Fruit fly (Drosophila melanogaster) whole organism, embryonic: ENCODE results near the gene Ythdf.

Source experiments
- Atf3 ChIP-seq: fragments of 200-800 bp; sonication (Bioruptor generic); optimal IDR thresholded peaks from 3 replicates; lab custom pipeline; 2016; ENCODE audit warnings: missing biosample characterization, missing genetic modification characterization
- Awh ChIP-seq: fragments of 200-800 bp; sonication (Bioruptor generic); IDR thresholded peaks from 2 replicates; pipeline ENCODE4, ENCODE4 v1.3.6; 2022; ENCODE audit warnings: missing biosample characterization, missing genetic modification characterization
- CG11247 ChIP-seq: fragments of 200-800 bp; sonication (Bioruptor generic); IDR thresholded peaks from 2 replicates; pipeline ENCODE4 v1.3.6; 2022; ENCODE audit warnings: missing biosample characterization, missing genetic modification characterization
- CG12155 ChIP-seq: fragments of 200-800 bp; sonication (Bioruptor generic); optimal IDR thresholded peaks from 3 replicates; lab custom pipeline; 2016; ENCODE audit warnings: missing biosample characterization, missing genetic modification characterization
- CG13296 ChIP-seq: fragments of 200-800 bp; sonication (Bioruptor generic); optimal IDR thresholded peaks from 3 replicates; lab custom pipeline; 2018; ENCODE audit warnings: missing biosample characterization, mild to moderate bottlenecking, missing genetic modification characterization
- CG14050 ChIP-seq: fragments of 200-800 bp; sonication (Bioruptor generic); IDR thresholded peaks from 3 replicates; pipeline ENCODE4 v1.3.6; 2022; ENCODE audit warnings: missing biosample characterization, missing genetic modification characterization
- CG14710 ChIP-seq: fragments of 200-800 bp; sonication (Bioruptor generic); optimal IDR thresholded peaks from 3 replicates; lab custom pipeline; 2019; ENCODE audit warnings: missing biosample characterization, mild to moderate bottlenecking, missing genetic modification characterization, moderate library complexity
- CG1603 ChIP-seq: fragments of 200-800 bp; sonication (Bioruptor generic); optimal IDR thresholded peaks from 2 replicates; lab custom pipeline; 2019; ENCODE audit warnings: missing biosample characterization, mild to moderate bottlenecking, missing genetic modification characterization, moderate library complexity
- CG18764 ChIP-seq: fragments of 200-800 bp; sonication (Bioruptor generic); optimal IDR thresholded peaks from 3 replicates; lab custom pipeline; 2016; ENCODE audit warnings: missing biosample characterization, missing genetic modification characterization
- CG2199 ChIP-seq: fragments of 200-800 bp; sonication (Bioruptor generic); IDR thresholded peaks from 3 replicates; pipeline ENCODE4 v1.3.6; 2022; ENCODE audit warnings: missing biosample characterization, missing genetic modification characterization
- CG33557 ChIP-seq: fragments of 200-800 bp; sonication (Bioruptor generic); optimal IDR thresholded peaks from 2 replicates; lab custom pipeline; 2019; ENCODE audit warnings: missing biosample characterization, mild to moderate bottlenecking, missing genetic modification characterization, moderate library complexity
- CG34376 ChIP-seq: fragments of 200-800 bp; sonication (Bioruptor generic); optimal IDR thresholded peaks from 2 replicates; lab custom pipeline; 2018; ENCODE audit warnings: missing biosample characterization, mild to moderate bottlenecking, missing genetic modification characterization
- CG6175 ChIP-seq: fragments of 200-800 bp; sonication (Bioruptor generic); IDR thresholded peaks from 3 replicates; pipeline ENCODE4 v1.3.6; 2022; ENCODE audit warnings: missing biosample characterization, missing genetic modification characterization
- CG6689 ChIP-seq: fragments of 200-800 bp; sonication (Bioruptor generic); IDR thresholded peaks from 2 replicates; pipeline ENCODE4 v1.3.6; 2022; ENCODE audit warnings: missing biosample characterization, missing genetic modification characterization
- CG7745 ChIP-seq: fragments of 200-800 bp; sonication (Bioruptor generic); optimal IDR thresholded peaks from 2 replicates; lab custom pipeline; 2018; ENCODE audit warnings: missing biosample characterization, mild to moderate bottlenecking, missing genetic modification characterization, moderate library complexity
- CG7987 ChIP-seq: fragments of 200-800 bp; sonication (Bioruptor generic); optimal IDR thresholded peaks from 2 replicates; lab custom pipeline; 2018; ENCODE audit warnings: missing biosample characterization, mild to moderate bottlenecking, missing genetic modification characterization, moderate library complexity
- CG9609 ChIP-seq: fragments of 200-800 bp; sonication (Bioruptor generic); optimal IDR thresholded peaks from 3 replicates; lab custom pipeline; 2016; ENCODE audit warnings: missing biosample characterization, missing genetic modification characterization
- CoRest ChIP-seq: fragments of 200-800 bp; sonication (Bioruptor generic); optimal IDR thresholded peaks from 3 replicates; lab custom pipeline; 2018; ENCODE audit warnings: missing biosample characterization, mild to moderate bottlenecking, missing genetic modification characterization, moderate library complexity
- Dbx ChIP-seq: fragments of 200-800 bp; sonication (Bioruptor generic); IDR thresholded peaks from 3 replicates; pipeline ENCODE4 v1.3.6; 2022; ENCODE audit warnings: missing biosample characterization, missing genetic modification characterization
- Fer3 ChIP-seq: fragments of 200-800 bp; sonication (Bioruptor generic); optimal IDR thresholded peaks from 2 replicates; lab custom pipeline; 2018; ENCODE audit warnings: missing biosample characterization, mild to moderate bottlenecking, missing genetic modification characterization, moderate library complexity
- HLH4C ChIP-seq: fragments of 200-800 bp; sonication (Bioruptor generic); IDR thresholded peaks from 3 replicates; pipeline ENCODE4 v1.3.6; 2022; ENCODE audit warnings: missing biosample characterization, missing genetic modification characterization; ENCODE audit not compliant: partially characterized antibody
- Hsf ChIP-seq: fragments of 200-800 bp; sonication (Bioruptor generic); optimal IDR thresholded peaks from 3 replicates; lab custom pipeline; 2016; ENCODE audit warnings: missing biosample characterization, missing genetic modification characterization
- Myb ChIP-seq: fragments of 200-800 bp; sonication (Bioruptor generic); optimal IDR thresholded peaks from 2 replicates; lab custom pipeline; 2016; ENCODE audit warnings: missing biosample characterization, missing genetic modification characterization
- Nf-YA ChIP-seq: fragments of 200-800 bp; sonication (Bioruptor generic); IDR thresholded peaks from 2 replicates; pipeline ENCODE4 v1.3.6; 2022; ENCODE audit warnings: missing biosample characterization, missing genetic modification characterization
- Nf-YC ChIP-seq: fragments of 200-800 bp; optimal IDR thresholded peaks from 3 replicates; lab custom pipeline; 2019; ENCODE audit warnings: missing biosample characterization, mild to moderate bottlenecking, missing genetic modification characterization, moderate library complexity
- Oli ChIP-seq: fragments of 200-800 bp; sonication (Bioruptor generic); optimal IDR thresholded peaks from 2 replicates; lab custom pipeline; 2018; ENCODE audit warnings: missing biosample characterization, mild to moderate bottlenecking, missing genetic modification characterization, moderate library complexity
- Ssrp ChIP-seq: fragments of 200-800 bp; sonication (Bioruptor generic); optimal IDR thresholded peaks from 2 replicates; lab custom pipeline; 2018; ENCODE audit warnings: missing biosample characterization, mild to moderate bottlenecking, missing genetic modification characterization, moderate library complexity
- amos ChIP-seq: fragments of 200-800 bp; sonication (Bioruptor generic); IDR thresholded peaks from 2 replicates; pipeline ENCODE4 v1.3.6; 2022; ENCODE audit warnings: missing biosample characterization, missing genetic modification characterization; ENCODE audit not compliant: partially characterized antibody
- bbx ChIP-seq: fragments of 200-800 bp; sonication (Bioruptor generic); IDR thresholded peaks from 2 replicates; pipeline ENCODE4 v1.3.6; 2022; ENCODE audit warnings: missing biosample characterization, missing genetic modification characterization; ENCODE audit not compliant: partially characterized antibody
- bigmax ChIP-seq: fragments of 200-800 bp; sonication (Bioruptor generic); optimal IDR thresholded peaks from 2 replicates; lab custom pipeline; 2018; ENCODE audit warnings: missing biosample characterization, mild to moderate bottlenecking, missing genetic modification characterization
- br ChIP-seq: fragments of >200 bp; optimal IDR thresholded peaks from 2 replicates; lab custom pipeline; 2017
- disco-r ChIP-seq: fragments of 200-800 bp; sonication (Bioruptor generic); optimal IDR thresholded peaks from 2 replicates; lab custom pipeline; 2016; ENCODE audit warnings: missing biosample characterization, missing genetic modification characterization
- dpn ChIP-seq, 2 experiments: fragments of 200-800 bp; sonication (Bioruptor generic); optimal IDR thresholded peaks; 3 replicates each; lab custom pipeline; 2016; ENCODE audit warnings: missing biosample characterization in 2 of 2, missing genetic modification characterization in 2 of 2
- gcm ChIP-seq: fragments of 200-800 bp; sonication (Bioruptor generic); optimal IDR thresholded peaks from 2 replicates; lab custom pipeline; 2019; ENCODE audit warnings: missing biosample characterization, mild to moderate bottlenecking, missing genetic modification characterization, moderate library complexity
- h ChIP-seq: fragments of >200 bp; optimal IDR thresholded peaks from 2 replicates; lab custom pipeline; 2017
- ham ChIP-seq: fragments of 200-800 bp; sonication (Bioruptor generic); IDR thresholded peaks from 2 replicates; pipeline ENCODE4 v1.3.6; 2022; ENCODE audit warnings: missing biosample characterization, missing genetic modification characterization
- hb ChIP-seq: fragments of 200-800 bp; sonication (Bioruptor generic); IDR thresholded peaks from 3 replicates; pipeline ENCODE4 v1.3.6; 2022; ENCODE audit warnings: missing biosample characterization, missing genetic modification characterization; ENCODE audit not compliant: partially characterized antibody
- ken ChIP-seq: fragments of 200-800 bp; sonication (Bioruptor generic); IDR thresholded peaks from 3 replicates; pipeline ENCODE4 v1.3.6; 2022; ENCODE audit warnings: missing biosample characterization, missing genetic modification characterization
- lbe ChIP-seq: fragments of 200-800 bp; sonication (Bioruptor generic); optimal IDR thresholded peaks from 2 replicates; lab custom pipeline; 2016; ENCODE audit warnings: missing biosample characterization, mild to moderate bottlenecking, missing genetic modification characterization
- mirr ChIP-seq: fragments of 200-800 bp; sonication (Bioruptor generic); optimal IDR thresholded peaks from 3 replicates; lab custom pipeline; 2018; ENCODE audit warnings: missing biosample characterization, mild to moderate bottlenecking, missing genetic modification characterization
- org-1 ChIP-seq: fragments of 200-800 bp; sonication (Bioruptor generic); optimal IDR thresholded peaks from 2 replicates; lab custom pipeline; 2017; ENCODE audit warnings: missing biosample characterization, missing genetic modification characterization
- rib ChIP-seq: fragments of 200-800 bp; sonication (Bioruptor generic); IDR thresholded peaks from 2 replicates; pipeline ENCODE4 v1.3.6; 2022; ENCODE audit warnings: missing biosample characterization, missing genetic modification characterization
- shn ChIP-seq: fragments of 200-800 bp; sonication (Bioruptor generic); optimal IDR thresholded peaks from 3 replicates; lab custom pipeline; 2016; ENCODE audit warnings: missing biosample characterization, missing genetic modification characterization
- slou ChIP-seq: fragments of 200-800 bp; sonication (Bioruptor generic); optimal IDR thresholded peaks from 3 replicates; lab custom pipeline; 2016; ENCODE audit warnings: missing biosample characterization, missing genetic modification characterization
- stwl ChIP-seq: fragments of 200-800 bp; sonication (Bioruptor generic); optimal IDR thresholded peaks from 3 replicates; lab custom pipeline; 2018; ENCODE audit warnings: missing biosample characterization, mild to moderate bottlenecking, missing genetic modification characterization, moderate library complexity
- tap ChIP-seq: fragments of 200-800 bp; optimal IDR thresholded peaks from 3 replicates; lab custom pipeline; 2019; ENCODE audit warnings: missing biosample characterization, mild to moderate bottlenecking, missing genetic modification characterization, moderate library complexity
- tna ChIP-seq: fragments of 200-800 bp; sonication (Bioruptor generic); IDR thresholded peaks from 2 replicates; pipeline ENCODE4 v1.3.6; 2022; ENCODE audit warnings: missing biosample characterization, missing genetic modification characterization; ENCODE audit not compliant: partially characterized antibody
- tup ChIP-seq: fragments of 200-800 bp; sonication (Bioruptor generic); optimal IDR thresholded peaks from 2 replicates; lab custom pipeline; 2016; ENCODE audit warnings: missing biosample characterization, mild to moderate bottlenecking, missing genetic modification characterization, moderate library complexity
- unc-4 ChIP-seq: fragments of 200-800 bp; sonication (Bioruptor generic); IDR thresholded peaks from 2 replicates; pipeline ENCODE4 v1.3.6; 2022; ENCODE audit warnings: missing biosample characterization, missing genetic modification characterization; ENCODE audit not compliant: partially characterized antibody
- vnd ChIP-seq: fragments of 200-800 bp; sonication (Bioruptor generic); IDR thresholded peaks from 3 replicates; pipeline ENCODE4 v1.3.6; 2022; ENCODE audit warnings: missing biosample characterization, missing genetic modification characterization; ENCODE audit not compliant: partially characterized antibody
- zen ChIP-seq: fragments of 200-800 bp; sonication (Bioruptor generic); optimal IDR thresholded peaks from 3 replicates; lab custom pipeline; 2018; ENCODE audit warnings: missing biosample characterization, mild to moderate bottlenecking, missing genetic modification characterization, moderate library complexity
- zfh2 ChIP-seq: fragments of 200-800 bp; sonication (Bioruptor generic); optimal IDR thresholded peaks from 2 replicates; lab custom pipeline; 2016; ENCODE audit warnings: missing biosample characterization, missing genetic modification characterization

Gene Ythdf

dm6 chr3R:25047504-25047903, 8.5 kb upstream of the Ythdf start, which contains the start of gene CG11790 (continued):
- no peak for TF ChIP-seq Fer3 (tag; lab: Kevin White, UChicago)
- TF ChIP-seq Myb (GFP tag; lab: Kevin White, UChicago), result peak; percentile 11
- TF ChIP-seq CG7987 (GFP tag; lab: Kevin White, UChicago), result no peak
- TF ChIP-seq slou, result no peak
- no peak for TF ChIP-seq Nf-YA (GFP tag; lab: Robert Waterston, UW)
- TF ChIP-seq tna (GFP tag; lab: Robert Waterston, UW), result peak; percentile 73
- TF ChIP-seq hb, result peak; percentile 61; the same call in 2 of the 3 replicates
- no peak for TF ChIP-seq Oli (tag; lab: Kevin White, UChicago)
- no peak for TF ChIP-seq ham (GFP tag; lab: Robert Waterston, UW)
- no peak for TF ChIP-seq tup (GFP tag; lab: Kevin White, UChicago)
- no peak for TF ChIP-seq dpn (GFP tag; optimal IDR thresholded peaks at IDR 0.05; lab: Kevin White, UChicago)
- TF ChIP-seq Nf-YC (tag; lab: Kevin White, UChicago), result no peak
- TF ChIP-seq CG1603 (tag; lab: Kevin White, UChicago), result peak; percentile 59
- TF ChIP-seq CG9609 (GFP tag; lab: Kevin White, UChicago), result no peak
- peak; percentile 65 for TF ChIP-seq vnd (GFP tag; lab: Robert Waterston, UW)
- TF ChIP-seq CG33557 (GFP tag; lab: Kevin White, UChicago), result no peak
- TF ChIP-seq CG12155 (GFP tag; lab: Kevin White, UChicago), result no peak
- no peak for TF ChIP-seq shn (GFP tag; lab: Kevin White, UChicago)
- no peak for TF ChIP-seq CG14710 (tag; lab: Kevin White, UChicago)
- TF ChIP-seq lbe (GFP tag; lab: Kevin White, UChicago), result peak; percentile 2
- TF ChIP-seq mirr (GFP tag; lab: Kevin White, UChicago), result no peak
- no peak for TF ChIP-seq CG2199 (GFP tag; lab: Robert Waterston, UW)
- TF ChIP-seq zen (tag; lab: Kevin White, UChicago), result no peak
- TF ChIP-seq zfh2 (GFP tag; lab: Kevin White, UChicago), result peak; percentile 2
- no peak for TF ChIP-seq CG7745 (tag; lab: Kevin White, UChicago)
- TF ChIP-seq br (lab: Kevin White, UChicago), result no peak
- TF ChIP-seq Dbx, result no peak
- no peak for TF ChIP-seq h
- no peak for TF ChIP-seq CG6175 (GFP tag; lab: Robert Waterston, UW)
- TF ChIP-seq ken (GFP tag; lab: Robert Waterston, UW), result no peak
- no peak for TF ChIP-seq CG34376 (GFP tag; lab: Kevin White, UChicago)
- no peak for TF ChIP-seq CG11247 (GFP tag; lab: Robert Waterston, UW)
- no peak for TF ChIP-seq Awh (GFP tag; lab: Robert Waterston, UW)
- TF ChIP-seq Atf3 (GFP tag; lab: Kevin White, UChicago), result no peak
- peak; percentile 80 for TF ChIP-seq unc-4
- no peak for TF ChIP-seq CG18764 (GFP tag; lab: Kevin White, UChicago)
- TF ChIP-seq tap (tag; lab: Kevin White, UChicago), result no peak
- no peak for TF ChIP-seq CG14050 (GFP tag; lab: Robert Waterston, UW)
- peak; percentile 3 for TF ChIP-seq CoRest (tag; lab: Kevin White, UChicago)
- TF ChIP-seq amos (GFP tag; lab: Robert Waterston, UW), result peak; percentile 75
- no peak for TF ChIP-seq disco-r (GFP tag; lab: Kevin White, UChicago)
- peak; percentile 85 for TF ChIP-seq bbx (GFP tag; lab: Robert Waterston, UW)
- no peak for TF ChIP-seq Ssrp (tag; lab: Kevin White, UChicago)
- no peak for TF ChIP-seq gcm (GFP tag; lab: Kevin White, UChicago)
- TF ChIP-seq HLH4C (GFP tag; lab: Robert Waterston, UW), result peak; percentile 72
- peak; percentile 38 for TF ChIP-seq stwl (tag; lab: Kevin White, UChicago)
- no peak for TF ChIP-seq CG6689 (GFP tag; lab: Robert Waterston, UW)
- no peak for TF ChIP-seq org-1
- TF ChIP-seq bigmax, result no peak
- TF ChIP-seq Hsf (GFP tag; lab: Kevin White, UChicago), result no peak
- TF ChIP-seq rib (GFP tag; lab: Robert Waterston, UW), result no peak
- peak; percentile 2 for TF ChIP-seq CG13296 (GFP tag; lab: Kevin White, UChicago)
- TF ChIP-seq, all 482 proteins: peak for 76
